Worm (Caenorhabditis elegans) whole organism, L2 larva: ENCODE results near the gene nep-12.
A peak's percentile ranks its signal among the peaks of the same experiment; 100 is the strongest.
"Not testable (repeated sequence)": the region's sequence is repeated elsewhere in the genome, so short reads cannot be mapped to it uniquely, and the experiment has no call there.

Source experiments
- C34F6.9 ChIP-seq: fragments of 150-350 bp; optimal IDR thresholded peaks from 2 replicates; lab custom pipeline; 2014; ENCODE audit warnings: missing biosample characterization, missing genetic modification characterization
- F13H6.1 ChIP-seq: sonication (generic microtip); optimal IDR thresholded peaks from 2 replicates; lab custom pipeline; 2016; ENCODE audit warnings: missing genetic modification characterization, missing compliant biosample characterization
- R02D3.7 ChIP-seq: fragments of 150-350 bp; optimal IDR thresholded peaks from 2 replicates; lab custom pipeline; 2014; ENCODE audit warnings: missing biosample characterization, missing genetic modification characterization
- ZK546.5 ChIP-seq: sonication (generic microtip); optimal IDR thresholded peaks from 2 replicates; lab custom pipeline; 2017; ENCODE audit warnings: missing biosample characterization, missing genetic modification characterization
- aly-2 ChIP-seq: fragments of 150-350 bp; optimal IDR thresholded peaks from 2 replicates; lab custom pipeline; 2014; ENCODE audit warnings: missing biosample characterization, missing genetic modification characterization
- ama-1 ChIP-seq: fragments of 150-350 bp; optimal IDR thresholded peaks from 2 replicates; lab custom pipeline; 2018; ENCODE audit warnings: inconsistent platforms
- blmp-1 ChIP-seq: sonication (generic microtip); optimal IDR thresholded peaks from 2 replicates; lab custom pipeline; 2017; ENCODE audit warnings: missing genetic modification characterization, mild to moderate bottlenecking, missing compliant biosample characterization, antibody characterized with exemption, moderate library complexity; ENCODE audit not compliant: insufficient read depth
- ceh-16 ChIP-seq: fragments of 150-350 bp; optimal IDR thresholded peaks from 2 replicates; lab custom pipeline; 2014; ENCODE audit warnings: missing biosample characterization, missing genetic modification characterization
- ceh-82 ChIP-seq: fragments of 150-350 bp; optimal IDR thresholded peaks from 2 replicates; lab custom pipeline; 2014; ENCODE audit warnings: missing biosample characterization, missing genetic modification characterization
- crh-2 ChIP-seq: sonication (generic microtip); optimal IDR thresholded peaks from 2 replicates; lab custom pipeline; 2017; ENCODE audit warnings: missing biosample characterization, missing genetic modification characterization
- dmd-4 ChIP-seq: sonication (generic microtip); optimal IDR thresholded peaks from 2 replicates; lab custom pipeline; 2017; ENCODE audit warnings: missing biosample characterization, missing genetic modification characterization
- elt-1 ChIP-seq: fragments of 150-350 bp; optimal IDR thresholded peaks from 2 replicates; lab custom pipeline; 2014; ENCODE audit warnings: missing biosample characterization, missing genetic modification characterization
- elt-3 ChIP-seq: sonication (generic microtip); optimal IDR thresholded peaks from 2 replicates; lab custom pipeline; 2017; ENCODE audit warnings: missing biosample characterization, missing genetic modification characterization
- fos-1 ChIP-seq: fragments of 150-350 bp; optimal IDR thresholded peaks from 2 replicates; lab custom pipeline; 2014; ENCODE audit warnings: missing biosample characterization, missing genetic modification characterization
- gmeb-1 ChIP-seq: fragments of 150-350 bp; optimal IDR thresholded peaks from 2 replicates; lab custom pipeline; 2014; ENCODE audit warnings: missing biosample characterization, missing genetic modification characterization
- lin-13 ChIP-seq: fragments of 150-350 bp; optimal IDR thresholded peaks from 2 replicates; lab custom pipeline; 2014; ENCODE audit warnings: missing biosample characterization, missing genetic modification reagents, missing genetic modification characterization
- lin-39 ChIP-seq: fragments of 150-350 bp; optimal IDR thresholded peaks from 2 replicates; lab custom pipeline; 2014; ENCODE audit warnings: missing biosample characterization, missing genetic modification reagents, missing genetic modification characterization
- lsy-2 ChIP-seq, 2 experiments: fragments of 150-350 bp in 1 of 2; sonication (generic microtip) in 1 of 2; optimal IDR thresholded peaks; 2 replicates each; lab custom pipeline; 2014 to 2017; ENCODE audit warnings: missing biosample characterization in 2 of 2, missing genetic modification characterization in 2 of 2
- nhr-10 ChIP-seq: sonication (generic microtip); optimal IDR thresholded peaks from 2 replicates; lab custom pipeline; 2017; ENCODE audit warnings: missing biosample characterization, missing genetic modification characterization
- nhr-12 ChIP-seq: fragments of 150-350 bp; optimal IDR thresholded peaks from 2 replicates; lab custom pipeline; 2014; ENCODE audit warnings: missing biosample characterization, missing genetic modification characterization
- nhr-21 ChIP-seq: fragments of 150-350 bp; optimal IDR thresholded peaks from 2 replicates; lab custom pipeline; 2014; ENCODE audit warnings: missing biosample characterization, missing genetic modification characterization
- nhr-23 ChIP-seq: fragments of 150-350 bp; optimal IDR thresholded peaks from 2 replicates; lab custom pipeline; 2014; ENCODE audit warnings: missing biosample characterization, missing genetic modification reagents, missing genetic modification characterization
- nhr-237 ChIP-seq: fragments of 150-350 bp; optimal IDR thresholded peaks from 2 replicates; lab custom pipeline; 2014; ENCODE audit warnings: missing biosample characterization, missing genetic modification characterization
- nhr-25 ChIP-seq: fragments of 150-350 bp; sonication (generic microtip); optimal IDR thresholded peaks from 3 replicates; lab custom pipeline; 2014; ENCODE audit warnings: missing biosample characterization, missing genetic modification characterization
- nhr-6 ChIP-seq: fragments of 150-350 bp; optimal IDR thresholded peaks from 2 replicates; lab custom pipeline; 2014; ENCODE audit warnings: missing biosample characterization, missing genetic modification characterization
- nhr-77 ChIP-seq: fragments of 150-350 bp; optimal IDR thresholded peaks from 2 replicates; lab custom pipeline; 2014; ENCODE audit warnings: missing biosample characterization, missing genetic modification characterization
- peb-1 ChIP-seq: fragments of 150-350 bp; optimal IDR thresholded peaks from 2 replicates; lab custom pipeline; 2014; ENCODE audit warnings: missing biosample characterization, missing genetic modification characterization
- sem-4 ChIP-seq: fragments of 150-350 bp; optimal IDR thresholded peaks from 2 replicates; lab custom pipeline; 2014; ENCODE audit warnings: missing biosample characterization, missing genetic modification reagents, missing genetic modification characterization
- skn-1 ChIP-seq: sonication (generic microtip); optimal IDR thresholded peaks from 2 replicates; lab custom pipeline; 2017; ENCODE audit warnings: missing biosample characterization, missing genetic modification characterization
- sma-3 ChIP-seq: sonication (generic microtip); optimal IDR thresholded peaks from 2 replicates; lab custom pipeline; 2016; ENCODE audit warnings: missing genetic modification reagents, missing genetic modification characterization, missing compliant biosample characterization
- sma-9 ChIP-seq, 2 experiments: fragments of 150-350 bp in 1 of 2; sonication (generic microtip) in 1 of 2; optimal IDR thresholded peaks; 2 replicates each; lab custom pipeline; 2014 to 2016; ENCODE audit warnings: missing genetic modification characterization in 2 of 2, mild to moderate bottlenecking in 1 of 2, missing biosample characterization in 1 of 2, missing compliant biosample characterization in 1 of 2, missing genetic modification reagents in 1 of 2, moderate library complexity in 1 of 2
- snpc-4 ChIP-seq: fragments of 150-350 bp; optimal IDR thresholded peaks from 2 replicates; lab custom pipeline; 2014; ENCODE audit warnings: missing biosample characterization, missing genetic modification characterization
- unc-39 ChIP-seq: fragments of 150-350 bp; optimal IDR thresholded peaks from 2 replicates; lab custom pipeline; 2014; ENCODE audit warnings: missing biosample characterization, missing genetic modification characterization
- unc-55 ChIP-seq: fragments of 150-350 bp; sonication (generic microtip); optimal IDR thresholded peaks from 3 replicates; lab custom pipeline; 2014; ENCODE audit warnings: missing biosample characterization, missing genetic modification reagents, missing genetic modification characterization
- unc-62 ChIP-seq: fragments of 150-350 bp; optimal IDR thresholded peaks from 2 replicates; lab custom pipeline; 2014; ENCODE audit warnings: missing biosample characterization, missing genetic modification reagents, missing genetic modification characterization
- zag-1 ChIP-seq: fragments of 150-350 bp; optimal IDR thresholded peaks from 2 replicates; lab custom pipeline; 2014; ENCODE audit warnings: missing biosample characterization, missing genetic modification characterization
- ztf-4 ChIP-seq: fragments of 150-350 bp; optimal IDR thresholded peaks from 2 replicates; lab custom pipeline; 2014; ENCODE audit warnings: missing biosample characterization, missing genetic modification characterization

Gene nep-12

DNA sequence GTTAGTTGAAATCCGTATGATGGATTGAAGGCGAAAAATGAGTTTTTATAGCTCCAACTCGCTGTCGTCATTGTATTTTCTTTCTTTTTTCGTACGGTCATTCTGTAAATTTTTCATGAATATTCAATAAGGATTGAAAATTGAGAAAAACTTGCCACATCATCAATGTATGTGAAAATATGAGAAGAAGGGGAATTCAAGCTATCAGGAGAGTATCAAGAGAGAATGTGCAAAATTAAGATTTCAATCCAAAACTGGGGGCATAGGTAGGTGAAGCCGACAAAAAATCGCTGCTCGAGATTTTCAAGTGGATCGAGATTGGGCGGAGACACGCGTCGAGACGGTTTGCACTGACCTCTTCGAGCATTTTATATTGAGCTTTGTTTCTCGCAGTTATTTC, at the start of gene nep-12:
TSS of gene nep-12 (minus strand) at position 101 of the 400 bp plus-strand sequence.
- TF ChIP-seq ceh-82 = no peak
- no peak for TF ChIP-seq sma-3 (GFP tag; lab: Kevin White, UChicago)
- TF ChIP-seq sem-4 (tag; lab: Kevin White, UChicago) = no peak
- TF ChIP-seq gmeb-1 (tag; lab: Kevin White, UChicago) = no peak
- no peak for TF ChIP-seq C34F6.9
- TF ChIP-seq skn-1 (tag; lab: Kevin White, UChicago) = no peak
- no peak for TF ChIP-seq unc-39 (tag; lab: Kevin White, UChicago)
- TF ChIP-seq blmp-1 (tag; lab: Kevin White, UChicago) = no peak
- TF ChIP-seq peb-1 (tag; lab: Kevin White, UChicago) = no peak
- no peak for TF ChIP-seq nhr-25 (tag; lab: Kevin White, UChicago)
- no peak for TF ChIP-seq snpc-4
- no peak for TF ChIP-seq crh-2
- TF ChIP-seq nhr-21 (tag; lab: Kevin White, UChicago) = no peak
- TF ChIP-seq zag-1 = no peak
- no peak for TF ChIP-seq F13H6.1 (tag; lab: Kevin White, UChicago)
- no peak for TF ChIP-seq dmd-4 (tag; lab: Kevin White, UChicago)

DNA sequence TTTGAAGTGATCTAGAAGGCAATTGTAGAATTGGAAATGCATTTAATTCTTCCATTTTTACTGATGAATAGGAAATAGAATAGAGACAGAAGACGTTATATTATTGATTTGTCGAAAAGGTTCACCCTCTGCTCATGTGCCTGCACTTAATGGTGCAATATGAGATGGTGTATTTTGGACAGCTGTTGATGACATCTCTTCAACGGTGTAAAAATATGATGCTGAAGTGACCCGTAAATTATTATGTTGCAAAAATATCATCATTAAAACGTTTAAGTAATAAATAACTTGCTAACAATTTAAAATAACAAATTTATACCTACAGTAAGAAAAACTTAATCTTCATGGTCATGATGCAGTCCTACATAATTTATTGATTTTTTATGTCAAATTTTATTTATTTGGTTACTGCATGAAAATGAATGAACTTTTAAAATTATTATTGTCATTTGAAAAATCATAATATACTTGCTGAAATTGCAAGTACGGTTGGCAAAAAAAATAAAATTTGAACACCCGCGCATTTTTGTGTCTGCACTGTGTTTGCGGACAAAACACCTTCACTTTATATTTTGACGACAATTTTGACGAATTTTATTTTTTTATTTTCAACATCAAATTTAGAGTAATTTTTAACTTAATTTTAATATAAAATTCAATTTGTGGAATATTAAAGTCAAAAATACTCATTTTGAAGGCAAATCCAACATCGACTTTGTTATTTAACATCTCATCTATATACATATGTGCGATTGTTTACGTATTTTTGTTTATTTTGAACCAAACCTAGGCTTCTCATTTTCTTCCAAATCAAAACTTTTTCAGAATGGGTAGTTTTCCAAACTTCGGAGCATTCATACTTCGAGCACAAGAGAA, 43.6 kb upstream of the nep-12 start, which contains the start of the genes fbxb-88 and tbck-1:
TSS of gene fbxb-88 (minus strand) at position 151 of the 876 bp plus-strand sequence.
TSS of gene tbck-1 (plus strand) at position 826 of the 876 bp plus-strand sequence.
- TF ChIP-seq crh-2 (peak; percentile 63), lsy-2 (tag; optimal IDR thresholded peaks at IDR 0.05; lab: Kevin White, UChicago) (peak in 1 of 2 experiments; percentile 26), unc-62 (GFP tag; lab: Kevin White, UChicago) (no peak), unc-55 (GFP tag; lab: Kevin White, UChicago) (peak; percentile 82), unc-39 (tag; lab: Kevin White, UChicago) (no peak), snpc-4 (peak; percentile 54), gmeb-1 (tag; lab: Kevin White, UChicago) (peak; percentile 97), ZK546.5 (no peak), nhr-23 (tag; lab: Kevin White, UChicago) (no peak), C34F6.9 (peak; percentile 56), zag-1 (no peak)
- TF ChIP-seq, all 48 proteins: peak for 6

DNA sequence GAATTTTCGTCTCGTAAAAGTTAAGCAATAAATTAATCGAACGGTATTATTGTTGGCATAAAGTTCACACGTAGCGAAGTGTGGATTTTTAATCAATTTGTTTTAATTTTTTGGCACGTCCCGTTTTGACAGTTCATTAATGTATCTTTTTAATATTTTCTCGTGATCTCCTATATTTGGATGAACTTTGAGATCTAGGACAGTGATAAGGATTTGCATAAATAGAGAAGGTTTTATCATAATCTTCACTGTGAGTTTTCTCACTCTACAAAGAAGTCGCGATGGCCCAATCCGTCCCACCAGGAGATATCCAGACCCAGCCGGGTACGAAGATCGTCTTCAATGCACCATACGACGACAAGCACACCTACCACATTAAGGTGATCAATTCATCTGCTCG, 40.8 kb upstream of the nep-12 start, which contains the start of the genes C33F10.8 and msp-40:
TSS of gene C33F10.8 (minus strand) at position 101 of the 400 bp plus-strand sequence.
TSS of gene msp-40 (plus strand) at position 282 of the 400 bp plus-strand sequence.
- TF ChIP-seq nhr-10, zag-1, C34F6.9: not testable (repeated sequence)

DNA sequence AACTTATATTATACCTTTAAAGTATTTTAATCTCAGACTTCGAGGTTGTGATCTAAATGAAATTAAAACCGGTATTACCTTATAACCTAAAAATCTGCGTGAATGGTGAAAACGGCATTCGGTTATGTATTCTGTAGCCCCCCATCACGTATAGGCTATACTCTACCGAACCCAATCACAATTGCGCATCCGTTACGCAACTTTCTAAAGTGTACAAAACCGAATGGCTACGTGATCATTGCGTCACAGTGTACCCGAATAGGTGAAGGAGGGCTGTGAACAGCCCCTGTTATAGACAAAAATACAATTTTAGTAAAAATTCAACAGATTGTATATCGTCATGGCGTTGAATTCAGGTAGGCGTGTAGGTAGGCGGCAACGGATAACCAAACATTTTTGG, 38.3 kb upstream of the nep-12 start:
- TF ChIP-seq unc-55 (GFP tag; lab: Kevin White, UChicago) (no peak), nhr-12 (no peak), nhr-10 (no peak), dmd-4 (tag; lab: Kevin White, UChicago) (no peak), unc-62 (GFP tag; lab: Kevin White, UChicago) (no peak), nhr-23 (tag; lab: Kevin White, UChicago) (no peak), lin-39 (no peak), skn-1 (tag; lab: Kevin White, UChicago) (no peak), ceh-16 (tag; lab: Kevin White, UChicago) (no peak), nhr-6 (no peak), R02D3.7 (tag; lab: Kevin White, UChicago) (no peak), nhr-237 (tag; lab: Kevin White, UChicago) (no peak), nhr-77 (tag; lab: Kevin White, UChicago) (no peak)
- TF ChIP-seq, all 48 proteins: peak for 0

DNA sequence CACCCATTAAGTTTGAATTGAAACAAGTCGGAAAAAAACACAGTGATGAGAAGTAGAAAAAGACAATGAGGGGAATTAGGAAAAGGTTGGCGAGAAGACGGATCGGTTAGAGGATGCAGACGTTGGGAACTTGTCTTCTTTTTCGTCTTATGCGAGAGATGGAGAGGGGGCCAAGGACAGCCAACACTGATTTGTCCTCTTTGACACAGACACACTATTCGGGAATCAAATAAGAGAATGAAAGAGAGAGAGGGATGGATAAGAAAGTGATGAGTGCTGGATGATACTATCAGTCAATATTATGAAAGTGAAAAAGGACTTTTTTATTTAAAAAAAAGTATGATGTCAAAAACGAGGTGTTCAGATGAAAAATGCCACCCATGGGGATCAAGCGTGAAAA, 37.4 kb upstream of the nep-12 start, which contains the start of gene lact-5:
TSS of gene lact-5 (minus strand) at position 1 of the 400 bp plus-strand sequence.
- TF ChIP-seq gmeb-1 (tag; lab: Kevin White, UChicago) = no peak
- peak; percentile 94 for TF ChIP-seq blmp-1 (tag; lab: Kevin White, UChicago)
- no peak for TF ChIP-seq zag-1
- no peak for TF ChIP-seq nhr-77 (tag; lab: Kevin White, UChicago)
- no peak for TF ChIP-seq ama-1 (lab: Kevin White, UChicago)
- TF ChIP-seq nhr-237 (tag; lab: Kevin White, UChicago) = no peak
- no peak for TF ChIP-seq nhr-12
- TF ChIP-seq elt-1 (tag; lab: Kevin White, UChicago) = no peak
- TF ChIP-seq ztf-4 (tag; lab: Kevin White, UChicago) = no peak
- no peak for TF ChIP-seq unc-55 (GFP tag; lab: Kevin White, UChicago)
- no peak for TF ChIP-seq aly-2 (tag; lab: Kevin White, UChicago)
- TF ChIP-seq nhr-25 (tag; lab: Kevin White, UChicago) = peak; percentile 28
- TF ChIP-seq lin-13 (GFP tag; lab: Kevin White, UChicago) = no peak
- no peak for TF ChIP-seq elt-3 (tag; lab: Kevin White, UChicago)
- TF ChIP-seq nhr-21 (tag; lab: Kevin White, UChicago) = peak; percentile 43
- TF ChIP-seq R02D3.7 (tag; lab: Kevin White, UChicago) = no peak
- TF ChIP-seq nhr-23 (tag; lab: Kevin White, UChicago) = no peak
- no peak for TF ChIP-seq sma-3 (GFP tag; lab: Kevin White, UChicago)
- TF ChIP-seq sma-9 (GFP tag; optimal IDR thresholded peaks at IDR 0.05; lab: Kevin White, UChicago) = peak; percentile 18
- TF ChIP-seq sma-9 (tag; optimal IDR thresholded peaks at IDR 0.05; lab: Kevin White, UChicago) = no peak
- no peak for TF ChIP-seq ceh-16 (tag; lab: Kevin White, UChicago)
- no peak for TF ChIP-seq lin-39
- TF ChIP-seq C34F6.9 = no peak
- no peak for TF ChIP-seq peb-1 (tag; lab: Kevin White, UChicago)
- peak; percentile 37 for TF ChIP-seq fos-1 (tag; lab: Kevin White, UChicago)
- TF ChIP-seq ZK546.5 = no peak
- no peak for TF ChIP-seq skn-1 (tag; lab: Kevin White, UChicago)
- TF ChIP-seq F13H6.1 (tag; lab: Kevin White, UChicago) = no peak
- no peak for TF ChIP-seq lsy-2 (tag; optimal IDR thresholded peaks at IDR 0.05; lab: Kevin White, UChicago)
